Worm (Caenorhabditis elegans) whole organism, L2 larva: ENCODE data around the gene ZK1307.8.

Experiments used
- C34F6.9 ChIP-seq: fragments of 150-350 bp; optimal IDR thresholded peaks from 2 replicates; lab custom pipeline; 2014; ENCODE audit warnings: missing biosample characterization, missing genetic modification characterization
- F13H6.1 ChIP-seq: sonication (generic microtip); optimal IDR thresholded peaks from 2 replicates; lab custom pipeline; 2016; ENCODE audit warnings: missing genetic modification characterization, missing compliant biosample characterization
- aly-2 ChIP-seq: fragments of 150-350 bp; optimal IDR thresholded peaks from 2 replicates; lab custom pipeline; 2014; ENCODE audit warnings: missing biosample characterization, missing genetic modification characterization
- ama-1 ChIP-seq: fragments of 150-350 bp; optimal IDR thresholded peaks from 2 replicates; lab custom pipeline; 2018; ENCODE audit warnings: inconsistent platforms
- blmp-1 ChIP-seq: sonication (generic microtip); optimal IDR thresholded peaks from 2 replicates; lab custom pipeline; 2017; ENCODE audit warnings: missing genetic modification characterization, mild to moderate bottlenecking, missing compliant biosample characterization, antibody characterized with exemption, moderate library complexity; ENCODE audit not compliant: insufficient read depth
- crh-2 ChIP-seq: sonication (generic microtip); optimal IDR thresholded peaks from 2 replicates; lab custom pipeline; 2017; ENCODE audit warnings: missing biosample characterization, missing genetic modification characterization
- dmd-4 ChIP-seq: sonication (generic microtip); optimal IDR thresholded peaks from 2 replicates; lab custom pipeline; 2017; ENCODE audit warnings: missing biosample characterization, missing genetic modification characterization
- elt-3 ChIP-seq: sonication (generic microtip); optimal IDR thresholded peaks from 2 replicates; lab custom pipeline; 2017; ENCODE audit warnings: missing biosample characterization, missing genetic modification characterization
- fos-1 ChIP-seq: fragments of 150-350 bp; optimal IDR thresholded peaks from 2 replicates; lab custom pipeline; 2014; ENCODE audit warnings: missing biosample characterization, missing genetic modification characterization
- gmeb-1 ChIP-seq: fragments of 150-350 bp; optimal IDR thresholded peaks from 2 replicates; lab custom pipeline; 2014; ENCODE audit warnings: missing biosample characterization, missing genetic modification characterization
- lin-11 ChIP-seq: fragments of 150-350 bp; sonication (generic microtip); optimal IDR thresholded peaks from 2 replicates; lab custom pipeline; 2014; ENCODE audit warnings: missing biosample characterization, missing genetic modification characterization, inconsistent platforms, mixed read lengths
- lin-13 ChIP-seq: fragments of 150-350 bp; optimal IDR thresholded peaks from 2 replicates; lab custom pipeline; 2014; ENCODE audit warnings: missing biosample characterization, missing genetic modification reagents, missing genetic modification characterization
- lin-39 ChIP-seq: fragments of 150-350 bp; optimal IDR thresholded peaks from 2 replicates; lab custom pipeline; 2014; ENCODE audit warnings: missing biosample characterization, missing genetic modification reagents, missing genetic modification characterization
- lsy-2 ChIP-seq, 2 experiments: fragments of 150-350 bp in 1 of 2; sonication (generic microtip) in 1 of 2; optimal IDR thresholded peaks; 2 replicates each; lab custom pipeline; 2014 to 2017; ENCODE audit warnings: missing biosample characterization in 2 of 2, missing genetic modification characterization in 2 of 2
- mab-5 ChIP-seq: fragments of 150-350 bp; optimal IDR thresholded peaks from 2 replicates; lab custom pipeline; 2014; ENCODE audit warnings: missing biosample characterization, missing genetic modification characterization
- mdl-1 ChIP-seq, 2 experiments: fragments of 150-350 bp in 1 of 2; sonication (generic microtip) in 1 of 2; optimal IDR thresholded peaks; 2 replicates each; lab custom pipeline; 2017; ENCODE audit warnings: missing biosample characterization in 2 of 2, missing genetic modification characterization in 2 of 2
- nhr-11 ChIP-seq: fragments of 150-350 bp; optimal IDR thresholded peaks from 2 replicates; lab custom pipeline; 2014; ENCODE audit warnings: missing biosample characterization, missing genetic modification characterization
- nhr-12 ChIP-seq: fragments of 150-350 bp; optimal IDR thresholded peaks from 2 replicates; lab custom pipeline; 2014; ENCODE audit warnings: missing biosample characterization, missing genetic modification characterization
- nhr-129 ChIP-seq: fragments of 150-350 bp; optimal IDR thresholded peaks from 2 replicates; lab custom pipeline; 2014; ENCODE audit warnings: missing biosample characterization, missing genetic modification characterization
- nhr-21 ChIP-seq: fragments of 150-350 bp; optimal IDR thresholded peaks from 2 replicates; lab custom pipeline; 2014; ENCODE audit warnings: missing biosample characterization, missing genetic modification characterization
- nhr-237 ChIP-seq: fragments of 150-350 bp; optimal IDR thresholded peaks from 2 replicates; lab custom pipeline; 2014; ENCODE audit warnings: missing biosample characterization, missing genetic modification characterization
- nhr-25 ChIP-seq: fragments of 150-350 bp; sonication (generic microtip); optimal IDR thresholded peaks from 3 replicates; lab custom pipeline; 2014; ENCODE audit warnings: missing biosample characterization, missing genetic modification characterization
- nhr-6 ChIP-seq: fragments of 150-350 bp; optimal IDR thresholded peaks from 2 replicates; lab custom pipeline; 2014; ENCODE audit warnings: missing biosample characterization, missing genetic modification characterization
- peb-1 ChIP-seq: fragments of 150-350 bp; optimal IDR thresholded peaks from 2 replicates; lab custom pipeline; 2014; ENCODE audit warnings: missing biosample characterization, missing genetic modification characterization
- skn-1 ChIP-seq: sonication (generic microtip); optimal IDR thresholded peaks from 2 replicates; lab custom pipeline; 2017; ENCODE audit warnings: missing biosample characterization, missing genetic modification characterization
- sma-3 ChIP-seq: sonication (generic microtip); optimal IDR thresholded peaks from 2 replicates; lab custom pipeline; 2016; ENCODE audit warnings: missing genetic modification reagents, missing genetic modification characterization, missing compliant biosample characterization
- sma-9 ChIP-seq, 2 experiments: fragments of 150-350 bp in 1 of 2; sonication (generic microtip) in 1 of 2; optimal IDR thresholded peaks; 2 replicates each; lab custom pipeline; 2014 to 2016; ENCODE audit warnings: missing genetic modification characterization in 2 of 2, mild to moderate bottlenecking in 1 of 2, missing biosample characterization in 1 of 2, missing compliant biosample characterization in 1 of 2, missing genetic modification reagents in 1 of 2, moderate library complexity in 1 of 2
- unc-39 ChIP-seq: fragments of 150-350 bp; optimal IDR thresholded peaks from 2 replicates; lab custom pipeline; 2014; ENCODE audit warnings: missing biosample characterization, missing genetic modification characterization
- unc-62 ChIP-seq: fragments of 150-350 bp; optimal IDR thresholded peaks from 2 replicates; lab custom pipeline; 2014; ENCODE audit warnings: missing biosample characterization, missing genetic modification reagents, missing genetic modification characterization
- zag-1 ChIP-seq: fragments of 150-350 bp; optimal IDR thresholded peaks from 2 replicates; lab custom pipeline; 2014; ENCODE audit warnings: missing biosample characterization, missing genetic modification characterization
- ztf-1 ChIP-seq: fragments of 200-800 bp; sonication (Bioruptor generic); conservative IDR thresholded peaks from 2 replicates; pipeline ENCODE4 v1.3.6; 2022; ENCODE audit warnings: missing genetic modification characterization, missing compliant biosample characterization
- ztf-11 ChIP-seq: sonication (generic microtip); optimal IDR thresholded peaks from 2 replicates; lab custom pipeline; 2017; ENCODE audit warnings: missing biosample characterization, missing genetic modification characterization

The ZK1307.8 gene

ce11 chrII:9653679-9654078 is 29.3 kb downstream of the ZK1307.8 start, which contains the start of gene ZK1307.2:
ZK1307.2 (minus strand) TSS chrII:9653952.
- TF ChIP-seq ztf-11 (no peak), nhr-25 (tag; lab: Kevin White, UChicago) (peak; percentile 32)

ce11 chrII:9655530-9656139 is 31.2 kb downstream of the ZK1307.8 start, which contains the start of gene ZK1307.1:
ZK1307.1 (minus strand) TSS chrII:9655580.
- TF ChIP-seq nhr-129 (tag; lab: Kevin White, UChicago): peak; percentile 18
- TF ChIP-seq sma-9 (GFP tag; optimal IDR thresholded peaks at IDR 0.05; lab: Kevin White, UChicago): peak; percentile 17
- TF ChIP-seq sma-9 (tag; optimal IDR thresholded peaks at IDR 0.05; lab: Kevin White, UChicago): no peak
- TF ChIP-seq nhr-6 (tag; lab: Kevin White, UChicago): no peak

ce11 chrII:9656210-9656755 is 31.9 kb downstream of the ZK1307.8 start, which contains the start of gene gstk-1:
gstk-1 (plus strand) TSS chrII:9656705.
- TF ChIP-seq C34F6.9 (tag; lab: Kevin White, UChicago): no peak
- no peak for TF ChIP-seq mab-5 (tag; lab: Kevin White, UChicago)
- no peak for TF ChIP-seq zag-1 (tag; lab: Kevin White, UChicago)
- no peak for TF ChIP-seq ama-1 (lab: Kevin White, UChicago)
- TF ChIP-seq F13H6.1 (tag; lab: Kevin White, UChicago): peak; percentile 11
- no peak for TF ChIP-seq nhr-6 (tag; lab: Kevin White, UChicago)
- no peak for TF ChIP-seq aly-2 (tag; lab: Kevin White, UChicago)
- peak; percentile 82 for TF ChIP-seq lin-13 (GFP tag; lab: Kevin White, UChicago)
- TF ChIP-seq gmeb-1 (tag; lab: Kevin White, UChicago): no peak
- no peak for TF ChIP-seq elt-3 (tag; lab: Kevin White, UChicago)
- no peak for TF ChIP-seq unc-39 (tag; lab: Kevin White, UChicago)
- TF ChIP-seq crh-2 (tag; lab: Kevin White, UChicago): peak; percentile 81
- TF ChIP-seq lsy-2 (tag; optimal IDR thresholded peaks at IDR 0.05; lab: Kevin White, UChicago): peak in 1 of 2 experiments; percentile 35
- TF ChIP-seq ztf-11: no peak
- no peak for TF ChIP-seq unc-62 (GFP tag; lab: Kevin White, UChicago)
- TF ChIP-seq sma-9 (GFP tag; optimal IDR thresholded peaks at IDR 0.05; lab: Kevin White, UChicago): peak; percentile 89
- no peak for TF ChIP-seq sma-9 (tag; optimal IDR thresholded peaks at IDR 0.05; lab: Kevin White, UChicago)
- peak; percentile 44 for TF ChIP-seq fos-1 (tag; lab: Kevin White, UChicago)
- TF ChIP-seq nhr-237: no peak
- peak; percentile 54 for TF ChIP-seq sma-3 (GFP tag; lab: Kevin White, UChicago)
- TF ChIP-seq mdl-1 (tag; optimal IDR thresholded peaks at IDR 0.05; lab: Kevin White, UChicago): peak in 1 of 2 experiments; percentile 42
- TF ChIP-seq peb-1 (tag; lab: Kevin White, UChicago): no peak
- TF ChIP-seq blmp-1 (tag; lab: Kevin White, UChicago): peak; percentile 25
- peak; percentile 59 for TF ChIP-seq nhr-21 (tag; lab: Kevin White, UChicago)

- TF ChIP-seq nhr-129 (tag; lab: Kevin White, UChicago) (no peak), lin-39 (no peak), lin-11 (tag; lab: Kevin White, UChicago) (no peak), fos-1 (tag; lab: Kevin White, UChicago) (peak; percentile 79), blmp-1 (tag; lab: Kevin White, UChicago) (no peak), ztf-1 (GFP tag; lab: Robert Waterston, UW) (no peak), dmd-4 (tag; lab: Kevin White, UChicago) (no peak), skn-1 (tag; lab: Kevin White, UChicago) (no peak), ztf-11 (no peak), crh-2 (tag; lab: Kevin White, UChicago) (peak; percentile 52), nhr-12 (no peak), lsy-2 (tag; optimal IDR thresholded peaks at IDR 0.05; lab: Kevin White, UChicago) (no peak), sma-9 (GFP tag; optimal IDR thresholded peaks at IDR 0.05; lab: Kevin White, UChicago) (no peak), sma-9 (tag; optimal IDR thresholded peaks at IDR 0.05; lab: Kevin White, UChicago) (no peak)
These were observed 34.5 kb downstream of the ZK1307.8 start, which contains the start of gene ZK1320.2 for ce11 chrII:9658915-9659314. ZK1320.2 (minus strand) TSS chrII:9659002.

ce11 chrII:9660379-9660778 is 36.0 kb downstream of the ZK1307.8 start, which contains the start of gene ZK1320.3:
ZK1320.3 (minus strand) TSS chrII:9660419.
- TF ChIP-seq fos-1 (tag; lab: Kevin White, UChicago): peak; percentile 87
- no peak for TF ChIP-seq nhr-11 (tag; lab: Kevin White, UChicago)
- no peak for TF ChIP-seq nhr-25 (tag; lab: Kevin White, UChicago)
